Fruit fly (Drosophila melanogaster) whole organism, pupa: ENCODE data around the gene RNaseX25.

ENCODE experiments used
- CG12605 ChIP-seq: fragments of 200-800 bp; sonication (Bioruptor generic); IDR thresholded peaks from 2 replicates; pipeline ENCODE4 v1.3.6; 2022; ENCODE audit warnings: missing biosample characterization, missing genetic modification characterization
- CG15710 ChIP-seq: fragments of 200-800 bp; sonication (Bioruptor generic); optimal IDR thresholded peaks from 2 replicates; lab custom pipeline; 2018; ENCODE audit warnings: missing biosample characterization, mild to moderate bottlenecking, missing genetic modification characterization, moderate library complexity
- gl ChIP-seq: fragments of 200-800 bp; sonication (Bioruptor generic); optimal IDR thresholded peaks from 2 replicates; lab custom pipeline; 2018; ENCODE audit warnings: missing biosample characterization, mild to moderate bottlenecking, missing genetic modification characterization

DNA sequence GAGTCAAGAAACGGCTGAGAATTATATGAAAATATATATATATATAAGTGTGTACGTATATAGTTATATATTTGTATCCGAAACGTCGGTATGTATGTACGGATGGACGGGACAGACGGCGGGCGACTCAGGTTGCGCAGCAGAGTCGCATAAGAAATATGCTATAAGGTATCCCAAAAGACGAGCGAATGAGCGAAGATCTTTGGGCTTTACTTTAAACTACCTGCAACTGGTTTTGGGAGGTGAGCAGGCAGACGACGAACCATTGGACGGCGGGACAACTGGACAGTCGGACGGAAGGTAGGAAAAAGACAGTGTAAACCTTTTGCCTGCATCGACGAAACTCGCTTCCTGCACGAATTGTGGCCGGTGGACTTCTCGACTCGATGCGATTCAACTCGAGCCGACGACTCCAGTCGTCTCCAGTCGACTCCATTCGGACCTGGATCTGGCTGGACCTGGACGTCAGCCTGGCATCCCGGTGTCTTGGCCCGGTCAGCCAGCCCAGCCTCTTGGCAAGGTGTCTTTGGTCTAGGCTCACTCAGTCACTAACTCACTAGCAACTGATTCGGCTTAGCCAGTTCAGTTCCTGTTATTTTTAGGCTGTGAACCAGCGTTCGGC lies 13.3 kb downstream of the RNaseX25 start:
- TF ChIP-seq gl (tag; lab: Kevin White, UChicago) (no peak), CG15710 (tag; lab: Kevin White, UChicago) (no peak), CG12605 (GFP tag; lab: Robert Waterston, UW) (no peak)
